Worm (Caenorhabditis elegans) whole organism, midembryonic: Measurements from ENCODE around the gene pals-28.
A peak's percentile ranks its signal among the peaks of the same experiment; 100 is the strongest.

Experiments
- T22C8.4 ChIP-seq: fragments of 200-800 bp; sonication (Bioruptor generic); IDR thresholded peaks from 2 replicates; pipeline ENCODE4 v1.3.6; 2022; ENCODE audit warnings: missing genetic modification characterization, missing compliant biosample characterization
- cog-1 ChIP-seq: sonication (generic microtip); optimal IDR thresholded peaks from 2 replicates; lab custom pipeline; 2016; ENCODE audit warnings: missing genetic modification characterization, missing compliant biosample characterization
- flt-1 ChIP-seq: fragments of 200-800 bp; sonication (Bioruptor generic); IDR thresholded peaks from 2 replicates; pipeline ENCODE4 v1.3.6; 2022; ENCODE audit warnings: missing genetic modification characterization, missing compliant biosample characterization
- klf-2 ChIP-seq: fragments of 200-800 bp; sonication (Bioruptor generic); conservative IDR thresholded peaks from 2 replicates; pipeline ENCODE4 v1.3.6; 2022; ENCODE audit warnings: missing genetic modification reagents, missing genetic modification characterization, missing compliant biosample characterization
- med-1 ChIP-seq: sonication (generic microtip); optimal IDR thresholded peaks from 2 replicates; lab custom pipeline; 2017; ENCODE audit warnings: missing genetic modification characterization, mild to moderate bottlenecking, missing compliant biosample characterization, antibody characterized with exemption, missing genetic modification reagents; ENCODE audit not compliant: insufficient read depth
- ref-1 ChIP-seq: fragments of 200-800 bp; sonication (Bioruptor generic); conservative IDR thresholded peaks from 2 replicates; pipeline ENCODE4 v1.3.6; 2022; ENCODE audit warnings: missing genetic modification reagents, missing genetic modification characterization, missing compliant biosample characterization
- tab-1 ChIP-seq: fragments of 200-800 bp; sonication (Bioruptor generic); IDR thresholded peaks from 2 replicates; pipeline ENCODE4 v1.3.6; 2022; ENCODE audit warnings: missing genetic modification characterization, missing compliant biosample characterization
- ztf-23 ChIP-seq: fragments of 200-800 bp; sonication (Bioruptor generic); IDR thresholded peaks from 2 replicates; pipeline ENCODE4 v1.3.6; 2022; ENCODE audit warnings: missing genetic modification reagents, missing genetic modification characterization, missing compliant biosample characterization
- ztf-29 ChIP-seq: fragments of 200-800 bp; sonication (Bioruptor generic); IDR thresholded peaks from 2 replicates; pipeline ENCODE4 v1.3.6; 2022; ENCODE audit warnings: missing genetic modification reagents, missing genetic modification characterization, missing compliant biosample characterization

Gene pals-28

DNA sequence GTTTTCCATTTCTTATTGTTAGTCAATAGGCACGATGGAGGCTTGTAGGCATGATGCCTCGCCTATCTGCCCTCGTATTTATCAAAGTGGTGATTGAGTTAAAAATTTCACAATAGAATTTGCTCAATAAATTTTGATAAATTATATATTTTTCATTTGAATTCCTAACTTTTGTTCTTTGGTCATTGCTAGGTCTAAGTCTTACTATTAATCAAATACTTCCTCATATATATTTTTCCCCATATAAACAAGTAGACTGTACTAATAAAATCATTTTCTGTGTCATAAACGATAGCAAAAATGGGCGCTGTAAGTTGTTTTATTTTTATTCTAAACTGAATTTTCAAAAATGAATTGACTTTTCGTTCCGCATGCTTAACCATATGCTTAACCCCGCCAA, at the start of gene pals-28:
Gene pals-28 (plus strand): TSS at position 301 of the 400 bp plus-strand sequence.
- TF ChIP-seq tab-1 (GFP tag; lab: Robert Waterston, UW) (no peak), klf-2 (no peak), ztf-23 (GFP tag; lab: Robert Waterston, UW) (no peak), flt-1 (no peak), med-1 (no peak), T22C8.4 (GFP tag; lab: Robert Waterston, UW) (no peak), ztf-29 (GFP tag; lab: Robert Waterston, UW) (no peak), cog-1 (tag; lab: Kevin White, UChicago) (no peak), ref-1 (GFP tag; lab: Robert Waterston, UW) (no peak)

DNA sequence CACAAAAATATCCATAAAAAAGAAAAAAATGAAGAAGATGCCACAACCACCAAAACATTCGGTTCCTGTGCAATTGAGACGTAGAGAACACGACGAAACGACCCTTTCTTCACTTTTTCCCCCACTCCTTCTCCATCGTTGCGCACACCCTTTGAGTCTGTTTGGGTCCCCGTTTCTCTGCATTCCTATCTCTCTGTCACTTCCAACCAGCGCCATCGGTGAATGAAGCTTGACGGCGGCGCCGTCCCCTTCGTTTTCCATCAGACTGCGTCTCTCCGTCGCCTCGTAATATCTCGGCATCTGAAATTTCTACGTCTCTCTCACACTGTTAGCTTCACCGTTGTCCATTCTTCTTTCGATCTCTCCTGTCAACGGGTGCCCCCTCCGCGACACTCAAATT, 49.0 kb upstream of the pals-28 start:
- TF ChIP-seq cog-1 (tag; lab: Kevin White, UChicago) (no peak), med-1 (no peak), tab-1 (GFP tag; lab: Robert Waterston, UW) (no peak), klf-2 (no peak), ztf-23 (GFP tag; lab: Robert Waterston, UW) (no peak), ref-1 (GFP tag; lab: Robert Waterston, UW) (no peak), flt-1 (no peak), ztf-29 (GFP tag; lab: Robert Waterston, UW) (no peak), T22C8.4 (GFP tag; lab: Robert Waterston, UW) (no peak)

DNA sequence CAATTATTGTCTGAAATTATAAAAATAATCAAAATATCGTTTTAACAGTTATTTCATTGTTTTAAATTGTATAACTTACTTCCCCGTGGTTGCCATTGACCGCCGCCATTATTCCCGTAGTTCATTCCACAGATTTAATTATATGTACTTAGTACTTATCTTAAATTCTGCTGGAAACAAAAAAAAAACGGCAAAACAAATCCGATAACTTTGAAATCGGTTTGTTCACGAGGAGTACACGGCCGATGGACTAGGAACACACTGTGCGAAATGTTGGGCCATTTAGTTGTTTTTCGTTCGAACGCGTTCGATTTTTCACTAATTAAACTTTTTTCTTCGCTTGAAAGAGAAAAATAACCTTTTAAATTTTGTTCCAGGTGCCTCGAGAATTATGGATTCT, 41.5 kb upstream of the pals-28 start, which contains the start of the genes B0285.3 and lcmt-1:
Gene B0285.3 (minus strand): TSS at position 267 of the 400 bp plus-strand sequence.
Gene lcmt-1 (plus strand): TSS at position 377 of the 400 bp plus-strand sequence.
- TF ChIP-seq klf-2 (no peak), ztf-23 (GFP tag; lab: Robert Waterston, UW) (0 out of 2 replicates have a peak, but pooled peaks have one; percentile 5), cog-1 (tag; lab: Kevin White, UChicago) (no peak), flt-1 (peak; percentile 40; the same call in 1 of the 2 replicates), med-1 (no peak), T22C8.4 (GFP tag; lab: Robert Waterston, UW) (no peak)

DNA sequence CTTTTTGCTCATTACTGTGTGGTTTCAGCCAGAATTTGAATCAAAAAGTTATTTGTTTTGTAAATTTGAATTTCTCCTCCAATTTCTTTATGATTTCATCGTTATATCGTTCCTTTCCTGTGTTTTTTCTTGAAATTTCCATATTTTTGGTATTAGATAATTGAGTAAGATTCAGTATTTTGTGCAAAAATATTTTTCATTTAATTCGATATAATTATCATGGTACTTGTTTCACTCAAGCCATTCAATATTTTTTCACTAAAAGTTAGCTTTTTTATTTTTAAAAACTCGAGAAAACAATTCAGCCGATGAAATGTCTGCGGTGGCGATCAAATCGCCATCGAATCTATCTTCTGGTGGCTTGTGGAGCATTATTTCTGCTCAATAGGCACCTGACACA, 39.6 kb upstream of the pals-28 start, which contains the start of gene hse-5:
Gene hse-5 (plus strand): TSS at position 301 of the 400 bp plus-strand sequence.
- TF ChIP-seq T22C8.4 (GFP tag; lab: Robert Waterston, UW) (no peak), klf-2 (no peak), med-1 (no peak)

DNA sequence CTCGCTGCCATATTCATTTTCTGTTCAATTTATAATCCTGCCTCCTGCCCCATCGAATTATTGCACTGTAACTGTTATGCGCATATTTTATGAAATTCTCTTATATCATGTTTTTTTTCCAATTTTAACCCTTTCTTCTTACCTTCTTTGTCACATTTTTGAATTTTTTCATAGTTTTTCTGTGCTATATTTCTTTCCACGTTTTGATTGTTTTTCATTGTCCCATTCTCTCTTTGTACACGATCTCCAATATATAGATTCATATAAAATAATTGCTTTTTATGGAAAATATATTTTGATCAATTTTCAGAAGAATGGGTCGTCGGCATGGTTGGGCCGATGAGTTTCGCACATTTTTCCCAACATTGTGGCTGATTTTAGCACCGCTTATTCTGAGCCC, 34.8 kb upstream of the pals-28 start, which contains the start of gene B0285.6:
Gene B0285.6 (plus strand): TSS at position 301 of the 400 bp plus-strand sequence.
- no peak for TF ChIP-seq tab-1 (GFP tag; lab: Robert Waterston, UW)

DNA sequence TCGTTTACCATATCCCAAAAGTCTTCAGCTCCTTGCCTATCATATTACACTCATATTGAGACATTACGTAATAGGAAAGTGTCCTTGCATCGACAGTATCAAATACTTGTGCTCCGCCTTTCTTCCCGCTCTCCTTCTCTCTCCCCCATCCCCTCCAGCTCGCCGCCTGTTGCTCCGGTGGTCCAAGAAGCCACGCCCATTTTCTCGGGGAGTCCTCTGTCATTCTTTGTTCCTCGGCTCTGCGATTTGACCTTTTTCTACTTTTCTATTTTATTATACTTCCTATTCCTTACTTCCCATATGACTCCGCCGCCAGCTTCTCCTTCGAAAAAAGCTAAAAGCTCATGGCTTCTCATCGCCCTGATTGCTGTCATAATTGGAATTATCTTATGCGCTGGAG, 28.2 kb upstream of the pals-28 start, which contains the start of gene mnp-1:
Gene mnp-1 (plus strand): TSS at position 211 of the 400 bp plus-strand sequence.
- TF ChIP-seq flt-1 (0 out of 2 replicates have a peak, but pooled peaks have one; percentile 44), klf-2 (no peak)

DNA sequence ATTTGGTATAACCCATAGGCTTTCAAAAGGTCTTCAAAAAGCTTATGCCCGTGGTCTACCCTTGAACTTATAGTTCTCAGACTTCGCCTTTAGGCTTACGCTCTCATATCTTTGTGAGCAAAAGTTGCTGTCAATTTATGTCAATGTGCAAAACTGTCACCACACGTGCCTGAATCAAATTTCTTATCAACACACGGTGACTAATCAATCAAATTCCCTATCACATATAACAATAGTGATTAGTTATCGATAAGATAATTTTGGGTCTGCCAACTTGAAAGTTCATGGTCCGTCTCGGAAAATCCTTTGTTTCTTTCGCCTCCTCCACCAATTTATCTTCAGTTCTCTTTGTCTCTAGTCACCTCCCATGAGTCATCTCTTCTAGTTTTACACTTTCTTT, 27.1 kb upstream of the pals-28 start:
- TF ChIP-seq ztf-23 (GFP tag; lab: Robert Waterston, UW): no peak
- TF ChIP-seq ref-1 (GFP tag; lab: Robert Waterston, UW): no peak
- TF ChIP-seq klf-2: no peak
- TF ChIP-seq cog-1 (tag; lab: Kevin White, UChicago): no peak
- TF ChIP-seq tab-1 (GFP tag; lab: Robert Waterston, UW): no peak
- TF ChIP-seq T22C8.4 (GFP tag; lab: Robert Waterston, UW): no peak
- TF ChIP-seq med-1: no peak
- no peak for TF ChIP-seq flt-1
- TF ChIP-seq ztf-29 (GFP tag; lab: Robert Waterston, UW): no peak

DNA sequence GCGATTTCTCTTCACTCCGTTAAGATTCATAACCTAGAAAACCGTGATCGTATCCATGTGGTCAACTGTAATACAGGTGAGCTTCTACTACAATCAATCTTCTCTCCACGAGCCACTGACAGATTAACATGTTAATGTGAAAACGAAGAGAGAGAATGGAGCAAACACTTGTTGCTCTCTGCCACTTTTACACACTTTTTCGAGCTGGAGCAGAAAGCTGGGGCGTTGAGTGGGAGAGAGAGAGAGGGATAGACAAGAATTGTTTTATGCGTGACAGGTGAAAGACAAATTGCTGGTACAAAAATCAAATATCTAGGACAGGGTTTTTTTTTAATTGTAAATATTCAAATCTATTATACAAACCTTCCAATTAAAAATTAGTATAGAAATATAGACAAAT, 26.2 kb upstream of the pals-28 start:
- TF ChIP-seq ztf-23 (GFP tag; lab: Robert Waterston, UW) (no peak), flt-1 (no peak), ref-1 (GFP tag; lab: Robert Waterston, UW) (no peak), ztf-29 (GFP tag; lab: Robert Waterston, UW) (no peak), med-1 (no peak), T22C8.4 (GFP tag; lab: Robert Waterston, UW) (no peak), klf-2 (no peak), cog-1 (tag; lab: Kevin White, UChicago) (no peak), tab-1 (GFP tag; lab: Robert Waterston, UW) (no peak)

DNA sequence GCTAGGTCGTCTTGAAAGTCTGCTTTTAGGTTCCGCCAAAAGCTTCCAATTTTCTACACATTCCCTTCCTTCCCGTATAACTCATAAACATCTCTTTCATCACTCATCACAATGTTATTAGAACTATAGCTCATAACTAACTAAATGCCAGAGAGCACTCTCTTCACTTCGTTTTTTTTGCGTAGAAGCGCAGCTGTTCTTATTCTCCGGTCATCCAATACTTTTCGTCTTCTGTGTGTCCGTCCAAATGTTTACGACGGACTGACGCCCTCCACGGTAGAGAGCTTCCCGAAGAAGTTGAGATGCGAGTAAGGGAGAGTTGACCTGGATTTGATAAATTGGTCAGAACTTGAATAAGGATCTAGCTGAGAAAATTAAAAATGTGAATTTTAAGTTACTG, 25.4 kb upstream of the pals-28 start:
- TF ChIP-seq T22C8.4 (GFP tag; lab: Robert Waterston, UW): no peak
- TF ChIP-seq ztf-23 (GFP tag; lab: Robert Waterston, UW): no peak
- no peak for TF ChIP-seq ref-1 (GFP tag; lab: Robert Waterston, UW)
- TF ChIP-seq med-1: no peak
- no peak for TF ChIP-seq cog-1 (tag; lab: Kevin White, UChicago)
- TF ChIP-seq klf-2: no peak

DNA sequence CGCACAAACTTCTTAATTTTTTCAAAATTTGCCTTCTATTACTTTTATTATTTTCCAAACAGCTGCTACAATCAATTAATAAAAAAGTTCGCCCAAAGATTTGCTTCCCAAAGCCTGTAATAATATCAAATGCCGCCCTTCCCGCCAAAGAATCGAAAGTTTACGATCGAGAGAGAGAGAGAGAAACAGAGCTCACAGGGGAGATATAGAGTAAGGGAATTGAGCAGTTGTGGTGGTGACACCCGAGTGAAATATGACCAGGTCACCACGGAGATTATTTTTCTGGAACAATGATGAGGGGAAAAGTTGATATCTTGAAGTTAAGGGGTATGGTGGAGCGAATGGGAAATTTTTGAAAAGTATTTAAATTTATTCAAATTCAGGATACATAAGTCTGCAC, 24.7 kb upstream of the pals-28 start:
- TF ChIP-seq flt-1 (no peak), ztf-29 (GFP tag; lab: Robert Waterston, UW) (no peak), tab-1 (GFP tag; lab: Robert Waterston, UW) (no peak), ref-1 (GFP tag; lab: Robert Waterston, UW) (no peak), T22C8.4 (GFP tag; lab: Robert Waterston, UW) (no peak), klf-2 (no peak), med-1 (no peak), ztf-23 (GFP tag; lab: Robert Waterston, UW) (no peak), cog-1 (tag; lab: Kevin White, UChicago) (no peak)

DNA sequence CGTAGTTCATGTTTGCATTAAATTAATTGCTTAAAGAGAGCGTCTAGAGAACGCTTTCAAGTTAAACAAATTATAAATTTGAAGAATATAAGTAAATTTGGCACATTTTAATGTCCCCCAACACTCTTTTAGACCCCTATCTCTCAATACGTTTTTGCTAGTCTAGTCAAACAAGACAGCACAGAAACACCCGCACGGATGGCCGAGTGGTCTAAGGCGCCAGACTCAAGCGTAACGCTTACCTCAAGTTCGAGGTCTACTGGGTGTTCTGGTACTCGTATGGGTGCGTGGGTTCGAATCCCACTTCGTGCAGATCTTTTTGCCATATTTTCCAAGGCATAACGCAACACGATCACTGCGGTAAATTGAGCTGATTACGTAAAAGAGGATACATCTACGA, 22.3 kb upstream of the pals-28 start:
- TF ChIP-seq flt-1 (0 out of 2 replicates have a peak, but pooled peaks have one; percentile 6), cog-1 (tag; lab: Kevin White, UChicago) (no peak)
